Worm (Caenorhabditis elegans) whole organism, late embryonic: Measurements from ENCODE around the gene npr-24.

Experiments
- ceh-19 ChIP-seq: fragments of 200-800 bp; sonication (Bioruptor generic); optimal IDR thresholded peaks from 2 replicates; lab custom pipeline; 2018; ENCODE audit warnings: mild to moderate bottlenecking, missing genetic modification characterization, missing compliant biosample characterization
- ceh-2 ChIP-seq: sonication (generic microtip); optimal IDR thresholded peaks from 2 replicates; lab custom pipeline; 2016; ENCODE audit warnings: missing genotype, missing genetic modification characterization, missing compliant biosample characterization
- lin-11 ChIP-seq: fragments of 200-800 bp; sonication (Bioruptor generic); optimal IDR thresholded peaks from 2 replicates; lab custom pipeline; 2018; ENCODE audit warnings: mild to moderate bottlenecking, missing genetic modification characterization, missing compliant biosample characterization
- pax-1 ChIP-seq: fragments of 150-350 bp; optimal IDR thresholded peaks from 2 replicates; lab custom pipeline; 2014; ENCODE audit warnings: missing biosample characterization, missing genetic modification characterization
- pha-4 ChIP-seq: fragments of 150-350 bp; optimal IDR thresholded peaks from 2 replicates; lab custom pipeline; 2018; ENCODE audit warnings: missing biosample characterization, missing genetic modification reagents, missing genetic modification characterization
- sox-4 ChIP-seq: sonication (generic microtip); optimal IDR thresholded peaks from 2 replicates; lab custom pipeline; 2017; ENCODE audit warnings: mild to moderate bottlenecking, missing genetic modification characterization, inconsistent platforms, missing compliant biosample characterization
- tbx-7 ChIP-seq: sonication (generic microtip); optimal IDR thresholded peaks from 2 replicates; lab custom pipeline; 2016; ENCODE audit warnings: missing genotype, missing genetic modification characterization, missing compliant biosample characterization

ce11 chrX:17466615-17467014 lies 20.0 kb downstream of the npr-24 start, which contains the start of gene ZK54.3:
- TF ChIP-seq sox-4 (tag; lab: Kevin White, UChicago) (no peak), pha-4 (tag; lab: Kevin White, UChicago) (no peak), ceh-19 (GFP tag; lab: Kevin White, UChicago) (no peak), ceh-2 (tag; lab: Kevin White, UChicago) (no peak), pax-1 (tag; lab: Kevin White, UChicago) (no peak), tbx-7 (tag; lab: Kevin White, UChicago) (no peak), lin-11 (no peak)
